Fruit fly (Drosophila melanogaster): ENCODE results near the gene Elal.

Gene Elal

dm6 chr3R:24905959-24906634 lies 40.9 kb downstream of the Elal start, which contains the start of gene CG13643:
TSS of gene CG13643 (minus strand) at chr3R:24906004.
- TF ChIP-seq Dll (optimal IDR thresholded peaks at IDR 0.05) (no peak), pan (optimal IDR thresholded peaks at IDR 0.05) (no peak), usp (GFP tag; optimal IDR thresholded peaks at IDR 0.05) (no peak), CG8478 (optimal IDR thresholded peaks at IDR 0.05) (no peak), psq (optimal IDR thresholded peaks at IDR 0.05) (no peak), EcR (GFP tag; optimal IDR thresholded peaks at IDR 0.05) (no peak)

dm6 chr3R:24906648-24907047 lies 41.5 kb downstream of the Elal start:
- TF ChIP-seq pan (optimal IDR thresholded peaks at IDR 0.05), result no peak
- no peak for TF ChIP-seq CG8478 (optimal IDR thresholded peaks at IDR 0.05)
- TF ChIP-seq psq (optimal IDR thresholded peaks at IDR 0.05), result no peak
- TF ChIP-seq usp (GFP tag; optimal IDR thresholded peaks at IDR 0.05), result no peak
- TF ChIP-seq EcR (GFP tag; optimal IDR thresholded peaks at IDR 0.05), result no peak
- TF ChIP-seq Dll (optimal IDR thresholded peaks at IDR 0.05), result no peak

- TF ChIP-seq usp (GFP tag; optimal IDR thresholded peaks at IDR 0.05), result no peak
- TF ChIP-seq EcR (GFP tag; optimal IDR thresholded peaks at IDR 0.05), result no peak
- TF ChIP-seq pan (optimal IDR thresholded peaks at IDR 0.05), result no peak
- no peak for TF ChIP-seq psq (optimal IDR thresholded peaks at IDR 0.05)
- no peak for TF ChIP-seq CG8478 (optimal IDR thresholded peaks at IDR 0.05)
- TF ChIP-seq Dll (optimal IDR thresholded peaks at IDR 0.05), result no peak
These were observed 42.9 kb downstream of the Elal start for dm6 chr3R:24908034-24908433.

dm6 chr3R:24910097-24910496 lies 44.9 kb downstream of the Elal start:
- no peak for TF ChIP-seq Dll (optimal IDR thresholded peaks at IDR 0.05)
- no peak for TF ChIP-seq pan (optimal IDR thresholded peaks at IDR 0.05)
- TF ChIP-seq CG8478 (optimal IDR thresholded peaks at IDR 0.05), result no peak
- no peak for TF ChIP-seq psq (optimal IDR thresholded peaks at IDR 0.05)
- no peak for TF ChIP-seq usp (GFP tag; optimal IDR thresholded peaks at IDR 0.05)
- no peak for TF ChIP-seq EcR (GFP tag; optimal IDR thresholded peaks at IDR 0.05)

- TF ChIP-seq Dll (optimal IDR thresholded peaks at IDR 0.05) (no peak), usp (GFP tag; optimal IDR thresholded peaks at IDR 0.05) (no peak), psq (optimal IDR thresholded peaks at IDR 0.05) (no peak), pan (optimal IDR thresholded peaks at IDR 0.05) (no peak)
These were observed 49.7 kb downstream of the Elal start for dm6 chr3R:24914864-24915263.

Data from whole organism.